Fruit fly (Drosophila melanogaster) ovary, adult (tissue): ENCODE measurements around the gene caz.
A peak's percentile ranks its signal among the peaks of the same experiment; 100 is the strongest.

Source experiments
- CG17801 ChIP-seq: fragments of 200-800 bp; optimal IDR thresholded peaks from 2 replicates; lab custom pipeline; 2019; ENCODE audit warnings: missing biosample characterization, mild to moderate bottlenecking, missing genetic modification characterization, moderate library complexity; ENCODE audit not compliant: partially characterized antibody

caz gene

DNA sequence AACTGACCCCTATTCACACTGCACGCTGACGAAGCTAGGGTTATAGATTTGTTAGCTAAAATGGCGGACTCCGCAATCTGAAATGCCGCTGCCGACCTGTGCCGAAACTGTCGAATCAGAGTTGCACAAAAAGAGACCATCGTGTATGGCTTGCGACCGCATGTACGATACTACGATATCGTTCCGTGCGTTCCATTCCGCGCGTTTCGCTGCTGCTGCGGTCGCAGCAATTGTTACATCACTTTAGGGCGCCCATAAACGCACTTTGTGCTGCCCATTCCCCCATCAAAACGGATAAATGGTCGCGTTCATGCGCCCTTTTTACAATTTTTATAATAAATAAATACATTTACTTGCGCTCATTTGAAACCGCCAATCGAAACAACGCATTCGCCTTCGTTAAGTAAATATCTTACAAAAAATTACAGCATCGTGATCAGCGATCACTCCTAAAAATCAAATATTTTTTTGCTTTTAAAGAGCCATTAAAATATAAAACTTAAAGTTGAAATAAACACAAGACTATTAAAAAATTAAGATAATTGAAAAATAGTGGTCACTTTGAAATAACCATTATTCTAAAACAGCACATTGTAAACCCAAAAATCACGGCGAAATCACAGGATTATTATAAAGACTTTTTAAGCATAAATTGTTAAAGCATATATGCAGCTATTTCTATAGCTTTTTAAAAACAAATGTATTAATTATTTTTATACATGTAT lies 31.7 kb downstream of the caz start, which contains the start of gene Cyp1:
Cyp1 (minus strand) TSS at position 174 of the 725 bp plus-strand sequence.
- peak; percentile 31 for TF ChIP-seq CG17801

DNA sequence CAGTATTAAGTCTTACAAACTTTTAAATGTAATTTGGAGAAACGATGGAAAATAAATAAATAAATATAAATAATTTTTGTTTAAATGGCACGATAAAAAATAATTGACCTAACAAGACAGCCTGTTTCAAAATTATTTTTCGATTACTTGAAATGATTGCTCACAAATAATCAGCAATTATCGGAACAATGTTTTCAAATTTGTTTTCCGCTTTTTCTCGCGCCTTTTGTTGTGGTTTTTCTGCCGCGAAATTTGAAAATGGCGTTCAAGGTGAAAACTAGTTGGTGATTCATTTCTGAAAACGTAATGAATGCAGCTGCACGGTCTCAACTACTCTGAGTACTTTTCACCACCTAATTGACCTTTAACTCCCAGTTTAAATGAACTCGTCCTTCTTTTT lies 32.4 kb downstream of the caz start:
- TF ChIP-seq CG17801: no peak

DNA sequence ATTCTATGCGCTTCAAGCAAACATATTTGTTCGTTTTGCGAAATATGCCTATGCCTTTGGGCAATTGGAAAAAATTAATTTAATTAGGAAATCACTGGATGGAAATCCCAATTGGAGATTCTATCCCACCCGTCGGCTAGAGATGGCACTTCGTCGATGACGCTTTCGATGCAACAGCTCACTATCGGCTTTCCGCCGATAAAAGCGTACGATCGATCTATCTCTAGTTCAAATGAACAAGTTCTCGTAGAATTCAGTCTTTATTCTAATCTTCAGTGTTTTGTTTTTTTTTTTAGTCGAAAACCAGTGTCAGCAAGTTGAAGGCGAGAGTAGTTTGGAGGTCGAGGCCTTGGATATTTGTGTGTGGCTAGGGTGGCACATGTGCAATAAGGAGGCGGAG lies 34.5 kb downstream of the caz start, which contains the start of the genes CG9917 and CG32579:
CG9917 (minus strand) TSS at position 169 of the 400 bp plus-strand sequence.
CG32579 (plus strand) TSS at position 224 of the 400 bp plus-strand sequence.
- TF ChIP-seq CG17801: peak; percentile 27

DNA sequence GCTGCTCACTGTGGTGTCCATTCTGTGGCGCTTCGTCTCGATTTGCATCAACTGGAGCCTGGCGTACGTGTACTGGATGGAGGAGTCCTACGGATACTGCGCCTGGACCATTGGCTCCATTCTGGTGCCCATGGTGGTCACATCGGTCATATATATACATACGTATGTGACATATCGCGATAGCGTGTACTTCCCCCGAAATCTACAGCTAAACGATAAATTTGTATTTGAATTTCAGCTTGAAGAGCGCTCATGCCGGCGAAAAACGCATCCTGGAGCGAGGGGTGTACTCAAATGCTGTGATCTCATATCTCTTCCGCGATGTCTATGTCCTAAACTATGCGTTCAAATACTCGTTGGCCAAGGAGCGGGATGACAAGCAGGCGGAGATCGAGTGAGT lies 34.9 kb downstream of the caz start:
- TF ChIP-seq CG17801: no peak

DNA sequence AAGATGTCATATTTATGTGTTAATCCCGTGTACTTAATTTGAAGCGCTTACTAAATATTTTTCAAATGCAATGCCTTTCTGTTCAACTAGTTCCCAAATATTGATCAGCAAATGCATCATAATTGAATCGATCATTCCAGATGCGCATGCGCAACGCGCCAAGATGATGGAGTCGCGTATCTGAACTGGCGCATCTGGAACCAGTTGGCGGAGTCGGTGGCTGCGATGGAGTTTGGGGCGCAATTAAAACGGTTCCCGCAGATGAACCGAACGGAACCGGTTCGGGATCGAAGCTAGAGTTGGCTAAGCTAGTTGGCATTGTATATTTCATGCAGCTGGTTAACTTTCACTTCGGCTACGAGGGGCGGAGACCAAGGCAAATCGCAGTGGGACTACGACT lies 36.9 kb downstream of the caz start, which contains the start of gene CalpC:
CalpC (plus strand) TSS at position 292 of the 400 bp plus-strand sequence.
- TF ChIP-seq CG17801: no peak

DNA sequence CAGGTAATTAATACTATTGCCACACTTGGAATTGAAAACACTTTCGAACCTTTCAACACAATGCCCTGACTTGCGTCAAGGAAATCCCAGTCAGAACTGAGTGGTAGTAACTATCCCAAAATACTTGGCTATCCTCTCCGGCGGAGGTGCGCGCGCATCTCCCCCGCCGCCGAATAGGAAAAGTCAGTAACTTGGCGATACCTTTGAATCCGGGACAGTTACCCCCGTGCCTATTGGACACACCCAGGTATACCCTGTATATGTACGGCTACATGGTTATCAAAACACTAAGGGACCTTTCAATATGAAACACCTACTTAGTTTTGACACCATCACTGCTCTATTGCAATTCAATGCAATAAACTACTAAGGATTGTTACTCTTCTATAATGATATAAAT lies 42.0 kb downstream of the caz start, which contains the start of gene CG9919:
CG9919 (minus strand) TSS at position 101 of the 400 bp plus-strand sequence.
- TF ChIP-seq CG17801: no peak

DNA sequence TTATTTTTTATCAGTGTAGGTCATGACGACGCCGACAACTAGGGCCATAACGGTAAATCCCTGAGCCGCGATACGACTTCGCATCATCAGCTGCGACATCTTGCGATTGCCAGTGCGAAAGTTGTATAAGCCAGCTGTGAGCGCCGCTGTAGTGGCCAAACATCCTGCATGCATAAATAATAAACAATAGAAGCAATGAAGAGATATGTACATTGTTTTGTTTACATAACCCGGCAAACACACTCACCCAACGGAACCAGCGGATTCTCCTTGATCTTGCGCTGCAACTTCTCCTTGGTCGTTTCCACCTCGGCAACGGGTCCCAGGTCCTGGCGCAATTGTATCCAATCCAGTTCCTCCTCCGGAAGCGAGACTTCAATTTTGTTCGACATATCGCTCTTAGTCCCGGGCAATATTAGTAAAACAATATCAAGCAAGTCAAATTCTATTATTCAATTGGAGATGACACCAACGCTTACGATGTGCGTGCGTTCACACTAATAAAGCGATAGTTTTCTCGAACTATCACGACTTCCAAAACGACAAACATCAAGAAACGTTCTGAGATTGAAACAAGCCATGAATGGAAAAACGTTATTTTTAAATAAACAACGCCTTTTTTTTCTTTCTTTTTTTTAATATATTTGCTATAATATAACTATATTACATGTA lies 43.1 kb downstream of the caz start:
- TF ChIP-seq CG17801: no peak

DNA sequence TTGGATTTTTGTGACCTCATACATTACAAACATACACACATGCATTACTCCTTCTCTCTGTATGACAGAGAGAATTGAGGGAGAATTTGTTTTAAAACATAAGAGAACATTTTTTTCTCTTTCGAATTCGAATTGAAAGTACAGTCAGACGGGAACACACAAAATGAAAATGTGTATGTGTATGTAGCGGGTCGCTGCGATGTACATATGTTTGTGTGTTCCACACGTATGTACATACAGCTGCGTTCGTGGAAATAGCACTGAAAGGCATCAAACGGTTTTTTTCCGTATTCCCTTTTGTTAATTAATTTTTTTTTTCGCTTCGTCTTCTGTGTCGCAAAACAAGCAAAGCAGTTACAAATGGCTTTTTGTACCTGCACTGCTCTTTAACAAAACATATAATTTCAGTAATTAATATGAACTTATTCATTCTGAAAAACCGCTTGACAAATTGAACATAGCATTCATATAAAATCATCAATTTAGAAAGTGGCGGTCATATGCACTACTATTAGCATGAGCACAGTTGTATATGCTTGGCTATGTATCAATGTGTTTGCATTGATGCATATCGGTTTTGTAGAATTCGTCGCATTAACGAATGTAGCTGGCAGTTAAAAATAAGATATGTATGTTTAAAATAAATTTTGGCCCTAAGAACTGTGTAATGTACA lies 44.1 kb downstream of the caz start:
- TF ChIP-seq CG17801: peak; percentile 93

DNA sequence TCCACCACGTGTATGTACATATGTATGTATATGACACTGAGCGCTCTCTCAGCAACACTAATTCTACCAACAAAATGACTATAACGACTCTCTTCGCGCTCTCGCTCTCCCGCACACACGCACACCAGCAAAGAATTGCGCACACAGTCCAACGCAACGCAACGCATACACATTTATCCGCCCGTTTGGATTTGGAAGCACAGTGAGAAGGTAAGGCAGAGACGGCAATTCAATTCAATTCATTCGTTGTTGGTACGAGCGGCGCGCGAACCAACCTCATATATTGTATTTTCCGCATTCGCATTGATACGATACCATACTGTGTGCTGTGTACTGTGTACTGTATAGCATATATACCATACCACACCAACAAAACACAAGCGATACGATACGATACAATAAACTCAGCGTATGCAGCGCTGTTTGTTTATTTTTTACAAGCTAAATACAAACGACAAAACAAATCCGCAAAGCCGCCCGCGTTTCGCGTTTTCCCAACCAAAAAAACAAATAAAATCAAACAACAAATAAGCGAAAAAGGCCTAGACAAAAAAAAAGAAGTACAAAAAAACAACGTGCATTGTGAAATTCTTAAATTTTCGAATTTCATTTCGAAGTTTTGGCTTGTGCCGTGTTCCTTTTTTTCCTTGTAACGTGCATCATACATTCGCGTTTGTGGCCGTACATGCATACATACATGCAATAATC lies 45.0 kb downstream of the caz start, which contains the start of the genes CG9921 and Dsp1:
CG9921 (minus strand) TSS at position 167 of the 708 bp plus-strand sequence.
Dsp1 (plus strand) TSS at position 179 of the 708 bp plus-strand sequence.
- TF ChIP-seq CG17801: peak; percentile 55

DNA sequence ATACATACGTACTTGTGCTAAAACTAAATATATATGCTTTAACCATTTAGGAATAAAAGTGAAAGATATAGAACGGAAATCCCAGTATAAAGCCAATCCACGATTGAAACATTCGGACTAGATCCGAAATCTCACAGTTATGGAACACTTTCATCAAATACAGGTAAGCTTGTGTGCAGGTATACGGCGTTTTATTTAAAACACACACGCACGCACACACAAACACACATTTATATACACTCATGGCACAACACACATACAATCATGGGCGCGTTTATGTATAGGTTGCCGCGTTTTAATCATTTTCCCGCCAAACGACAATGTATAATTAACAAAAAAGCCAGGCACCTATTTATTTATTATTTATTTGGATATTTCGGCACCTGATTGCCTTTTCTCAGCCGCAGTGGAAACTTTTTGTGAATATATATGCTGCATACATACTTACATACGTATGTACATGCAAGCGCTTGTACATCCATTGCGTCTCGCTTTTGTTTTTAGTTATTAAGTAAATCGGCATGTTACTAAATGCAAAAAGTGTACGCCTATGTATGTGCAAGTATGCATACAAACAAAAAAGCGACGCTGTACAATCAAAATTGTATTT lies 45.7 kb downstream of the caz start:
- no peak for TF ChIP-seq CG17801

DNA sequence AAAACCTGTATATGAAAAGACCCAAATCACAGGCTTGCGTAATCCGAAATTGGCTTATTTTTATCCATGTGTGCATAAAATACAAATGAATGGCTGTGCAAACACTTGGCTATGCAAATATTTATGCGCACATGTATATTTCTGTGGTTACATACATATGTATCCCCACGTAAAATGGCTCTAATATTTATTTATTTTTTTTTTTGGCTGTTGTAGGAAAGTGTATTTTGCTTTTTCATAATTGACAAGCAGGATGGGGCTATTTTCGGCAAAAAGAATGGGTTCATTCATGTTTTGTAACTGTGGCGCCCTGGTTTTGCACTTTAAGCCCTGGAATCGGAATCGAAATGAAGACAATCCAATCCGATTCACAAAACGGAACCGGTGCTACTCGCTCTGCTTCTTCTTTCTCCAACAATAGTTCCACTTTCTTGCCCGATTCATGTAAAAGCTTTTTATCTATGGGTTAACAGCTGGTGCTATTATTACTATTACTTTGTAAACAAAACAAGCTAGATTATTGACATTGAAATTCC lies 46.6 kb downstream of the caz start:
- TF ChIP-seq CG17801: peak; percentile 66
